Fruit fly (Drosophila melanogaster) whole organism, embryonic: ENCODE measurements around the gene galla-2.

Experiments
- Aef1 ChIP-seq: fragments of 200-800 bp; sonication (Bioruptor generic); IDR thresholded peaks from 3 replicates; pipeline ENCODE4 v1.3.6; 2022; ENCODE audit warnings: missing biosample characterization, missing genetic modification characterization
- Bdp1 ChIP-seq: fragments of 200-800 bp; sonication (Bioruptor generic); optimal IDR thresholded peaks from 3 replicates; lab custom pipeline; 2016; ENCODE audit warnings: missing biosample characterization, missing genetic modification characterization
- BtbVII ChIP-seq: fragments of 200-800 bp; sonication (Bioruptor generic); optimal IDR thresholded peaks from 3 replicates; lab custom pipeline; 2017; ENCODE audit warnings: missing biosample characterization, mild to moderate bottlenecking, missing genetic modification characterization
- CG10366 ChIP-seq: fragments of 200-800 bp; sonication (Bioruptor generic); IDR thresholded peaks from 2 replicates; pipeline ENCODE4 v1.3.6; 2022; ENCODE audit warnings: missing biosample characterization, missing genetic modification characterization
- CG11093 ChIP-seq: fragments of 200-800 bp; sonication (Bioruptor generic); IDR thresholded peaks from 3 replicates; pipeline ENCODE4 v1.3.6; 2022; ENCODE audit warnings: missing biosample characterization, missing genetic modification characterization
- CG11504 ChIP-seq: fragments of 200-800 bp; sonication (Bioruptor generic); optimal IDR thresholded peaks from 3 replicates; lab custom pipeline; 2019; ENCODE audit warnings: missing biosample characterization, mild to moderate bottlenecking, missing genetic modification characterization, moderate library complexity
- CG12155 ChIP-seq: fragments of 200-800 bp; sonication (Bioruptor generic); optimal IDR thresholded peaks from 3 replicates; lab custom pipeline; 2016; ENCODE audit warnings: missing biosample characterization, missing genetic modification characterization
- CG13894 ChIP-seq: fragments of 200-800 bp; sonication (Bioruptor generic); optimal IDR thresholded peaks from 3 replicates; lab custom pipeline; 2018; ENCODE audit warnings: missing biosample characterization, mild to moderate bottlenecking, missing genetic modification characterization, moderate library complexity
- CG14860 ChIP-seq: fragments of 200-800 bp; sonication (Bioruptor generic); IDR thresholded peaks from 3 replicates; pipeline ENCODE4 v1.3.6; 2022; ENCODE audit warnings: missing biosample characterization, missing genetic modification characterization; ENCODE audit not compliant: partially characterized antibody
- CG1647 ChIP-seq: fragments of 200-800 bp; sonication (Bioruptor generic); optimal IDR thresholded peaks from 3 replicates; lab custom pipeline; 2016; ENCODE audit warnings: missing biosample characterization, missing genetic modification characterization
- CG17361 ChIP-seq: fragments of 200-800 bp; sonication (Bioruptor generic); IDR thresholded peaks from 3 replicates; pipeline ENCODE4 v1.3.6; 2022; ENCODE audit warnings: missing biosample characterization, missing genetic modification characterization
- CG18262 ChIP-seq: fragments of 200-800 bp; optimal IDR thresholded peaks from 3 replicates; lab custom pipeline; 2019; ENCODE audit warnings: missing biosample characterization, mild to moderate bottlenecking, missing genetic modification characterization, moderate library complexity
- CG2199 ChIP-seq: fragments of 200-800 bp; sonication (Bioruptor generic); IDR thresholded peaks from 3 replicates; pipeline ENCODE4 v1.3.6; 2022; ENCODE audit warnings: missing biosample characterization, missing genetic modification characterization
- CG2875 ChIP-seq: fragments of 200-800 bp; sonication (Bioruptor generic); optimal IDR thresholded peaks from 2 replicates; lab custom pipeline; 2017; ENCODE audit warnings: missing biosample characterization, mild to moderate bottlenecking, missing genetic modification characterization, missing genetic modification reagents
- CG31441 ChIP-seq: fragments of 200-800 bp; sonication (Bioruptor generic); IDR thresholded peaks from 2 replicates; pipeline ENCODE4 v1.3.6; 2022; ENCODE audit warnings: missing biosample characterization, missing genetic modification characterization
- CG3163 ChIP-seq: fragments of 200-800 bp; sonication (Bioruptor generic); optimal IDR thresholded peaks from 3 replicates; lab custom pipeline; 2016; ENCODE audit warnings: missing biosample characterization, missing genetic modification characterization
- CG34376 ChIP-seq: fragments of 200-800 bp; sonication (Bioruptor generic); optimal IDR thresholded peaks from 2 replicates; lab custom pipeline; 2018; ENCODE audit warnings: missing biosample characterization, mild to moderate bottlenecking, missing genetic modification characterization
- CG34422 ChIP-seq: fragments of 200-800 bp; sonication (Bioruptor generic); IDR thresholded peaks from 3 replicates; pipeline ENCODE4 v1.3.6; 2022; ENCODE audit warnings: missing biosample characterization, missing genetic modification characterization
- CG3995 ChIP-seq: fragments of 200-800 bp; sonication (Bioruptor generic); optimal IDR thresholded peaks from 3 replicates; lab custom pipeline; 2016; ENCODE audit warnings: missing biosample characterization, missing genetic modification characterization
- CG7271 ChIP-seq: fragments of 200-800 bp; sonication (Bioruptor generic); optimal IDR thresholded peaks from 2 replicates; lab custom pipeline; 2018; ENCODE audit warnings: missing biosample characterization, mild to moderate bottlenecking, missing genetic modification characterization, moderate library complexity
- CG7372 ChIP-seq: fragments of 200-800 bp; sonication (Bioruptor generic); IDR thresholded peaks from 2 replicates; pipeline ENCODE4 v1.3.6; 2022; ENCODE audit warnings: missing biosample characterization, missing genetic modification characterization
- CG9797 ChIP-seq: fragments of 200-800 bp; sonication (Bioruptor generic); optimal IDR thresholded peaks from 3 replicates; lab custom pipeline; 2018; ENCODE audit warnings: missing biosample characterization, mild to moderate bottlenecking, missing genetic modification characterization
- CTCF ChIP-seq: fragments of 200-800 bp; sonication (Bioruptor generic); optimal IDR thresholded peaks from 2 replicates; lab custom pipeline; 2017; ENCODE audit warnings: missing biosample characterization, mild to moderate bottlenecking, missing genetic modification characterization, moderate library complexity
- Dad ChIP-seq: fragments of 200-800 bp; sonication (Bioruptor generic); optimal IDR thresholded peaks from 3 replicates; lab custom pipeline; 2016; ENCODE audit warnings: missing biosample characterization, missing genetic modification characterization
- Ets97D ChIP-seq: fragments of 200-800 bp; sonication (Bioruptor generic); optimal IDR thresholded peaks from 3 replicates; lab custom pipeline; 2016; ENCODE audit warnings: missing biosample characterization, missing genetic modification characterization
- GATAe ChIP-seq: fragments of 200-800 bp; sonication (Bioruptor generic); conservative IDR thresholded peaks from 2 replicates; pipeline ENCODE4 v1.3.6; 2022; ENCODE audit warnings: missing biosample characterization, missing genetic modification characterization
- Gsc ChIP-seq: fragments of 200-800 bp; sonication (Bioruptor generic); IDR thresholded peaks from 2 replicates; pipeline ENCODE4 v1.3.6; 2022; ENCODE audit warnings: missing biosample characterization, missing genetic modification characterization
- Hmx ChIP-seq: fragments of 200-800 bp; sonication (Bioruptor generic); optimal IDR thresholded peaks from 2 replicates; lab custom pipeline; 2016; ENCODE audit warnings: missing biosample characterization, missing genetic modification characterization
- Oli ChIP-seq: fragments of 200-800 bp; sonication (Bioruptor generic); optimal IDR thresholded peaks from 2 replicates; lab custom pipeline; 2018; ENCODE audit warnings: missing biosample characterization, mild to moderate bottlenecking, missing genetic modification characterization, moderate library complexity
- Sox100B ChIP-seq: fragments of 200-800 bp; sonication (Bioruptor generic); optimal IDR thresholded peaks from 3 replicates; lab custom pipeline; 2018; ENCODE audit warnings: missing biosample characterization, mild to moderate bottlenecking, missing genetic modification characterization
- Ssrp ChIP-seq: fragments of 200-800 bp; sonication (Bioruptor generic); optimal IDR thresholded peaks from 2 replicates; lab custom pipeline; 2018; ENCODE audit warnings: missing biosample characterization, mild to moderate bottlenecking, missing genetic modification characterization, moderate library complexity
- chm ChIP-seq: fragments of 200-800 bp; sonication (Bioruptor generic); IDR thresholded peaks from 2 replicates; pipeline ENCODE4 v1.3.6; 2022; ENCODE audit warnings: missing biosample characterization, missing genetic modification characterization
- chn ChIP-seq: fragments of 200-800 bp; sonication (Bioruptor generic); optimal IDR thresholded peaks from 2 replicates; lab custom pipeline; 2016; ENCODE audit warnings: missing biosample characterization, missing genetic modification characterization
- dimm ChIP-seq: fragments of 200-800 bp; sonication (Bioruptor generic); IDR thresholded peaks from 2 replicates; pipeline ENCODE4 v1.3.6; 2022; ENCODE audit warnings: missing biosample characterization, missing genetic modification characterization
- dmrt11E ChIP-seq: fragments of 200-800 bp; sonication (Bioruptor generic); optimal IDR thresholded peaks from 3 replicates; lab custom pipeline; 2018; ENCODE audit warnings: missing biosample characterization, mild to moderate bottlenecking, missing genetic modification characterization, moderate library complexity
- dpn ChIP-seq, 2 experiments: fragments of 200-800 bp; sonication (Bioruptor generic); optimal IDR thresholded peaks; 3 replicates each; lab custom pipeline; 2016; ENCODE audit warnings: missing biosample characterization in 2 of 2, missing genetic modification characterization in 2 of 2
- exex ChIP-seq: fragments of 200-800 bp; sonication (Bioruptor generic); optimal IDR thresholded peaks from 4 replicates; lab custom pipeline; 2018; ENCODE audit warnings: missing biosample characterization, mild to moderate bottlenecking, missing genetic modification characterization, moderate library complexity
- fu2 ChIP-seq: fragments of 200-800 bp; sonication (Bioruptor generic); optimal IDR thresholded peaks from 2 replicates; lab custom pipeline; 2016; ENCODE audit warnings: missing biosample characterization, missing genetic modification characterization
- gem ChIP-seq: fragments of 200-800 bp; sonication (Bioruptor generic); optimal IDR thresholded peaks from 2 replicates; lab custom pipeline; 2019; ENCODE audit warnings: missing biosample characterization, mild to moderate bottlenecking, missing genetic modification characterization, moderate library complexity
- grau ChIP-seq: fragments of 200-800 bp; optimal IDR thresholded peaks from 3 replicates; lab custom pipeline; 2019; ENCODE audit warnings: missing biosample characterization, mild to moderate bottlenecking, missing genetic modification characterization, moderate library complexity
- jumu ChIP-seq: fragments of 200-800 bp; sonication (Bioruptor generic); optimal IDR thresholded peaks from 3 replicates; lab custom pipeline; 2016; ENCODE audit warnings: missing biosample characterization, missing genetic modification characterization
- kay ChIP-seq: fragments of 200-800 bp; sonication (Bioruptor generic); optimal IDR thresholded peaks from 2 replicates; lab custom pipeline; 2016; ENCODE audit warnings: missing biosample characterization, missing genetic modification characterization
- ken ChIP-seq: fragments of 200-800 bp; sonication (Bioruptor generic); IDR thresholded peaks from 3 replicates; pipeline ENCODE4 v1.3.6; 2022; ENCODE audit warnings: missing biosample characterization, missing genetic modification characterization
- lbe ChIP-seq: fragments of 200-800 bp; sonication (Bioruptor generic); optimal IDR thresholded peaks from 2 replicates; lab custom pipeline; 2016; ENCODE audit warnings: missing biosample characterization, mild to moderate bottlenecking, missing genetic modification characterization
- lmd ChIP-seq: fragments of 200-800 bp; sonication (Bioruptor generic); IDR thresholded peaks from 2 replicates; pipeline ENCODE4 v1.3.6; 2022; ENCODE audit warnings: missing biosample characterization, missing genetic modification characterization
- lola ChIP-seq, 3 experiments: fragments of >200 bp in 2 of 3; fragments of 200-800 bp in 1 of 3; sonication (Bioruptor generic) in 1 of 3; optimal IDR thresholded peaks; 2 replicates each; lab custom pipeline; 2017 to 2019; ENCODE audit warnings: missing biosample characterization in 3 of 3, missing genetic modification characterization in 3 of 3, mild to moderate bottlenecking in 1 of 3, moderate library complexity in 1 of 3
- lov ChIP-seq, 2 experiments: fragments of 200-800 bp in 1 of 2; fragments of >200 bp in 1 of 2; sonication (Bioruptor generic) in 1 of 2; IDR thresholded peaks in 1 of 2; optimal IDR thresholded peaks in 1 of 2; 2 replicates in 1 of 2; 3 replicates in 1 of 2; pipeline versions ENCODE4 v1.3.6 to Lab custom; 2017 to 2022; ENCODE audit warnings: missing biosample characterization in 1 of 2, missing genetic modification characterization in 1 of 2
- pros ChIP-seq: fragments of 200-800 bp; sonication (Bioruptor generic); optimal IDR thresholded peaks from 3 replicates; lab custom pipeline; 2019; ENCODE audit warnings: missing biosample characterization, mild to moderate bottlenecking, missing genetic modification characterization, moderate library complexity
- seq ChIP-seq: fragments of 200-800 bp; sonication (Bioruptor generic); IDR thresholded peaks from 2 replicates; pipeline ENCODE4 v1.3.6; 2022; ENCODE audit warnings: missing biosample characterization, missing genetic modification characterization
- stwl ChIP-seq: fragments of 200-800 bp; sonication (Bioruptor generic); optimal IDR thresholded peaks from 3 replicates; lab custom pipeline; 2018; ENCODE audit warnings: missing biosample characterization, mild to moderate bottlenecking, missing genetic modification characterization, moderate library complexity
- vnd ChIP-seq: fragments of 200-800 bp; sonication (Bioruptor generic); IDR thresholded peaks from 3 replicates; pipeline ENCODE4 v1.3.6; 2022; ENCODE audit warnings: missing biosample characterization, missing genetic modification characterization; ENCODE audit not compliant: partially characterized antibody

Gene galla-2

DNA sequence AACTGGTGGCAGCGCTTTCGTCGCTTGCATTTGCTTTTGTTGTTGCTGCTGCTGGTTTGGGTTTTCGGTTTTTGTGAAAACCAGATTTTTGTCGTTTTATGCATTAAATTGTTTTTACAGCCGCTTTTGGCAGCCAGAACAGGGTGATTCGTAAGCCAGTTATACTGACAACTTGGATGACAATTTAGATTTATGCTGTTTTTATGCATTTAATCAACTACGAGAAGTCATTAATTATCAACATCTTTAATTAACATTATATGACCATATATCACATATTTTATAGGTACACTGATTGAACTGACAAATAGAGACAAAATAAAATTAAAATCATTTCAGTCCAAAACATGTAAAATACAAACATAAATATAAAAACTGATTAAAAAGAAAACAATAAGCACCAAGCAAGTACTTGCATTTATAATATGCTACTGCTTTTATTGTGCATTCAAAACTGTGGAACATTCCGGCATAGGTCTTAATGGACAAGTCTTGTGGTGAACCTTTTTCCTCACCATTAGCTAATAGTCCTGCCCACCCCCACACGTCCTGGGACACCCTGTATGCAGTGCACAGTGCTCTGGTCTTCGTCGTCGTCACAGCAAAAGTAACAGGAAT, 27.8 kb upstream of the galla-2 start (continued):
- no peak for TF ChIP-seq dpn (GFP tag; optimal IDR thresholded peaks at IDR 0.05; lab: Kevin White, UChicago)
- TF ChIP-seq Sox100B, result peak; percentile 22
- no peak for TF ChIP-seq CG2875 (GFP tag; lab: Kevin White, UChicago)
- TF ChIP-seq fu2 (GFP tag; lab: Kevin White, UChicago), result no peak
- TF ChIP-seq CG9797 (GFP tag; lab: Kevin White, UChicago), result no peak
- TF ChIP-seq CG10366 (GFP tag; lab: Robert Waterston, UW), result peak; percentile 42
- no peak for TF ChIP-seq Gsc (GFP tag; lab: Robert Waterston, UW)
- TF ChIP-seq CG31441 (GFP tag; lab: Robert Waterston, UW), result 0 out of 2 replicates have a peak, but pooled peaks have one; percentile 11
- no peak for TF ChIP-seq Dad (GFP tag; lab: Kevin White, UChicago)
- no peak for TF ChIP-seq Bdp1 (GFP tag; lab: Kevin White, UChicago)
- TF ChIP-seq CG3163 (GFP tag; lab: Kevin White, UChicago), result no peak
- no peak for TF ChIP-seq stwl (tag; lab: Kevin White, UChicago)
- 0 out of 3 replicates have a peak, but pooled peaks have one; percentile 17 for TF ChIP-seq CG17361 (GFP tag; lab: Robert Waterston, UW)
- no peak for TF ChIP-seq CG1647
- peak; percentile 55 for TF ChIP-seq lbe (GFP tag; lab: Kevin White, UChicago)
- peak; percentile 32 for TF ChIP-seq CG18262
- TF ChIP-seq pros (GFP tag; lab: Kevin White, UChicago), result no peak
- TF ChIP-seq CG11093, result no peak
- TF ChIP-seq CTCF (GFP tag; lab: Kevin White, UChicago), result no peak
- TF ChIP-seq CG7271 (tag; lab: Kevin White, UChicago), result no peak
- TF ChIP-seq CG2199 (GFP tag; lab: Robert Waterston, UW), result 0 out of 3 replicates have a peak, but pooled peaks have one; percentile 11
- no peak for TF ChIP-seq CG12155 (GFP tag; lab: Kevin White, UChicago)
- no peak for TF ChIP-seq Ets97D (GFP tag; lab: Kevin White, UChicago)
- TF ChIP-seq grau (tag; lab: Kevin White, UChicago), result no peak
- no peak for TF ChIP-seq Aef1 (GFP tag; lab: Robert Waterston, UW)
- TF ChIP-seq seq (GFP tag; lab: Robert Waterston, UW), result no peak
- no peak for TF ChIP-seq BtbVII (GFP tag; lab: Kevin White, UChicago)
- TF ChIP-seq kay (GFP tag; lab: Kevin White, UChicago), result no peak
- TF ChIP-seq CG11504 (tag; lab: Kevin White, UChicago), result peak; percentile 46
- no peak for TF ChIP-seq chn (GFP tag; lab: Kevin White, UChicago)
- peak; percentile 4 for TF ChIP-seq Ssrp
- no peak for TF ChIP-seq CG13894 (tag; lab: Kevin White, UChicago)
- no peak for TF ChIP-seq lmd (GFP tag; lab: Robert Waterston, UW)
- peak in 1 of 3 experiments; percentile 27 for TF ChIP-seq lola (GFP tag; optimal IDR thresholded peaks at IDR 0.05; lab: Kevin White, UChicago)
- TF ChIP-seq vnd, result no peak
- no peak for TF ChIP-seq CG34422 (GFP tag; lab: Robert Waterston, UW)
- peak; percentile 9 for TF ChIP-seq CG3995 (GFP tag; lab: Kevin White, UChicago)
- TF ChIP-seq dmrt11E (tag; lab: Kevin White, UChicago), result peak; percentile 3
- TF ChIP-seq Oli (tag; lab: Kevin White, UChicago), result peak; percentile 6
- no peak for TF ChIP-seq dimm (GFP tag; lab: Robert Waterston, UW)
- no peak for TF ChIP-seq lov (optimal IDR thresholded peaks at IDR 0.05; lab: Kevin White, UChicago)
- no peak for TF ChIP-seq lov (GFP tag; IDR thresholded peaks at IDR 0.05; lab: Robert Waterston, UW)
- no peak for TF ChIP-seq CG14860
- TF ChIP-seq ken (GFP tag; lab: Robert Waterston, UW), result no peak
- no peak for TF ChIP-seq exex (tag; lab: Kevin White, UChicago)
- TF ChIP-seq jumu (GFP tag; lab: Kevin White, UChicago), result no peak
- TF ChIP-seq chm, result no peak
- TF ChIP-seq GATAe (GFP tag; lab: Robert Waterston, UW), result no peak
- TF ChIP-seq gem (tag; lab: Kevin White, UChicago), result peak; percentile 17
- no peak for TF ChIP-seq Hmx (GFP tag; lab: Kevin White, UChicago)
- no peak for TF ChIP-seq CG7372
- no peak for TF ChIP-seq CG34376 (GFP tag; lab: Kevin White, UChicago)
